Fruit fly (Drosophila melanogaster) whole organism, prepupa: ENCODE data around the gene CG1161.

ENCODE experiments used
- CG3919 ChIP-seq: fragments of 200-800 bp; sonication (Bioruptor generic); optimal IDR thresholded peaks from 3 replicates; lab custom pipeline; 2016; ENCODE audit warnings: missing biosample characterization, missing genetic modification characterization
- Hr38 ChIP-seq: sonication (Bioruptor generic); optimal IDR thresholded peaks from 2 replicates; lab custom pipeline; 2016; ENCODE audit warnings: missing biosample characterization, missing genetic modification characterization
- dsx ChIP-seq: fragments of 200-800 bp; optimal IDR thresholded peaks from 3 replicates; lab custom pipeline; 2019; ENCODE audit warnings: missing biosample characterization, mild to moderate bottlenecking, missing genetic modification characterization, moderate library complexity; ENCODE audit not compliant: poor library complexity, severe bottlenecking

- TF ChIP-seq dsx (GFP tag; lab: Kevin White, UChicago) = no peak
- no peak for TF ChIP-seq Hr38 (GFP tag; lab: Kevin White, UChicago)
- TF ChIP-seq CG3919 (GFP tag; lab: Kevin White, UChicago) = no peak
These were observed 35.7 kb upstream of the CG1161 start for dm6 chr3R:5319059-5319785.
